Worm (Caenorhabditis elegans) whole organism, young adult: ENCODE results near the gene hrg-10.

ENCODE experiments used
- B0019.2 ChIP-seq: fragments of 200-800 bp; sonication (Bioruptor generic); conservative IDR thresholded peaks from 2 replicates; pipeline ENCODE4 v1.3.6; 2022; ENCODE audit warnings: missing genetic modification reagents, missing genetic modification characterization, missing compliant biosample characterization
- B0261.1 ChIP-seq: sonication (generic microtip); optimal IDR thresholded peaks from 2 replicates; lab custom pipeline; 2016; ENCODE audit warnings: mild to moderate bottlenecking, missing genetic modification characterization, moderate library complexity, missing compliant biosample characterization
- B0336.3 ChIP-seq: fragments of 200-800 bp; sonication (Bioruptor generic); IDR thresholded peaks from 2 replicates; pipeline ENCODE4 v1.3.6; 2022; ENCODE audit warnings: missing genetic modification characterization, missing compliant biosample characterization
- C17E4.6 ChIP-seq: fragments of 200-800 bp; sonication (Bioruptor generic); IDR thresholded peaks from 2 replicates; pipeline ENCODE4 v1.3.6; 2022; ENCODE audit warnings: missing genetic modification reagents, missing genetic modification characterization, missing compliant biosample characterization
- D2030.7 ChIP-seq: fragments of 200-800 bp; sonication (Bioruptor generic); IDR thresholded peaks from 2 replicates; pipeline ENCODE4 v1.3.6; 2022; ENCODE audit warnings: missing genetic modification reagents, missing genetic modification characterization, missing compliant biosample characterization
- F49E8.2 ChIP-seq: sonication (generic microtip); optimal IDR thresholded peaks from 3 replicates; lab custom pipeline; 2017; ENCODE audit warnings: missing genetic modification characterization, mild to moderate bottlenecking, missing compliant biosample characterization, antibody characterized with exemption, moderate library complexity; ENCODE audit not compliant: insufficient read depth
- F55B11.4 ChIP-seq: sonication (generic microtip); optimal IDR thresholded peaks from 2 replicates; lab custom pipeline; 2016; ENCODE audit warnings: missing compliant biosample characterization, missing genetic modification characterization, borderline replicate concordance; ENCODE audit not compliant: insufficient read depth
- F57C9.4 ChIP-seq: sonication (generic microtip); optimal IDR thresholded peaks from 2 replicates; lab custom pipeline; 2017; ENCODE audit warnings: mild to moderate bottlenecking, missing genetic modification characterization, missing compliant biosample characterization
- K12H6.12 ChIP-seq: fragments of 200-800 bp; sonication (Bioruptor generic); optimal IDR thresholded peaks from 2 replicates; lab custom pipeline; 2018; ENCODE audit warnings: mild to moderate bottlenecking, missing genetic modification characterization, missing compliant biosample characterization
- ZK185.1 ChIP-seq: sonication (generic microtip); optimal IDR thresholded peaks from 2 replicates; lab custom pipeline; 2016; ENCODE audit warnings: mild to moderate bottlenecking, missing genetic modification characterization, missing compliant biosample characterization; ENCODE audit not compliant: poor library complexity, severe bottlenecking
- akir-1 ChIP-seq: fragments of 200-800 bp; sonication (Bioruptor generic); optimal IDR thresholded peaks from 2 replicates; lab custom pipeline; 2018; ENCODE audit warnings: mild to moderate bottlenecking, missing genetic modification characterization, moderate library complexity, missing compliant biosample characterization
- aptf-3 ChIP-seq: fragments of 200-800 bp; sonication (Bioruptor generic); IDR thresholded peaks from 2 replicates; pipeline ENCODE4 v1.3.6; 2022; ENCODE audit warnings: missing genetic modification characterization, missing compliant biosample characterization
- athp-1 ChIP-seq: sonication (generic microtip); optimal IDR thresholded peaks from 2 replicates; lab custom pipeline; 2017; ENCODE audit warnings: mild to moderate bottlenecking, missing genetic modification characterization, missing compliant biosample characterization
- bed-1 ChIP-seq: fragments of 200-800 bp; sonication (Bioruptor generic); IDR thresholded peaks from 2 replicates; pipeline ENCODE4 v1.3.6; 2022; ENCODE audit warnings: missing genetic modification reagents, missing genetic modification characterization, missing compliant biosample characterization
- bed-2 ChIP-seq: fragments of 200-800 bp; sonication (Bioruptor generic); IDR thresholded peaks from 2 replicates; pipeline ENCODE4 v1.3.6; 2022; ENCODE audit warnings: missing genetic modification reagents, missing genetic modification characterization, missing compliant biosample characterization
- ccch-3 ChIP-seq: fragments of 200-800 bp; sonication (Bioruptor generic); optimal IDR thresholded peaks from 2 replicates; lab custom pipeline; 2018; ENCODE audit warnings: mild to moderate bottlenecking, missing genetic modification characterization, missing compliant biosample characterization
- cebp-1 ChIP-seq, 2 experiments: fragments of 200-800 bp in 1 of 2; sonication (Bioruptor generic) in 1 of 2; sonication (generic microtip) in 1 of 2; IDR thresholded peaks in 1 of 2; optimal IDR thresholded peaks in 1 of 2; 2 replicates each; pipeline versions ENCODE4 v1.3.6 to Lab custom; 2017 to 2022; ENCODE audit warnings: missing compliant biosample characterization in 2 of 2, missing genetic modification characterization in 2 of 2, mild to moderate bottlenecking in 1 of 2, missing genetic modification reagents in 1 of 2, moderate library complexity in 1 of 2
- ceh-58 ChIP-seq: fragments of 200-800 bp; sonication (Bioruptor generic); IDR thresholded peaks from 2 replicates; pipeline ENCODE4 v1.3.6; 2022; ENCODE audit warnings: missing genetic modification characterization, missing compliant biosample characterization
- ceh-91 ChIP-seq: fragments of 200-800 bp; sonication (Bioruptor generic); IDR thresholded peaks from 2 replicates; pipeline ENCODE4 v1.3.6; 2022; ENCODE audit warnings: missing genetic modification reagents, missing genetic modification characterization, missing compliant biosample characterization
- dpff-1 ChIP-seq: sonication (generic microtip); optimal IDR thresholded peaks from 2 replicates; lab custom pipeline; 2017; ENCODE audit warnings: mild to moderate bottlenecking, missing genetic modification characterization, missing compliant biosample characterization
- egrh-3 ChIP-seq: fragments of 200-800 bp; sonication (Bioruptor generic); IDR thresholded peaks from 2 replicates; pipeline ENCODE4 v1.3.6; 2022; ENCODE audit warnings: missing genetic modification reagents, missing genetic modification characterization, missing compliant biosample characterization
- ets-4 ChIP-seq: fragments of 200-800 bp; sonication (Bioruptor generic); optimal IDR thresholded peaks from 2 replicates; lab custom pipeline; 2018; ENCODE audit warnings: mild to moderate bottlenecking, missing genetic modification characterization, missing compliant biosample characterization
- him-1 ChIP-seq: sonication (generic microtip); optimal IDR thresholded peaks from 2 replicates; lab custom pipeline; 2016; ENCODE audit warnings: missing genotype, missing genetic modification reagents, missing genetic modification characterization, missing compliant biosample characterization
- hmg-1.2 ChIP-seq: fragments of 200-800 bp; sonication (Bioruptor generic); IDR thresholded peaks from 2 replicates; pipeline ENCODE4 v1.3.6; 2022; ENCODE audit warnings: missing genetic modification reagents, missing genetic modification characterization, missing compliant biosample characterization
- hrde-1 ChIP-seq: sonication (generic microtip); optimal IDR thresholded peaks from 2 replicates; lab custom pipeline; 2016; ENCODE audit warnings: missing genetic modification characterization, mild to moderate bottlenecking, missing compliant biosample characterization, moderate library complexity, missing genotype, missing genetic modification reagents, borderline replicate concordance
- hsf-1 ChIP-seq: fragments of 200-800 bp; sonication (Bioruptor generic); IDR thresholded peaks from 2 replicates; pipeline ENCODE4 v1.3.6; 2022; ENCODE audit warnings: missing genetic modification reagents, missing genetic modification characterization, missing compliant biosample characterization
- let-526 ChIP-seq: fragments of 200-800 bp; sonication (Bioruptor generic); IDR thresholded peaks from 2 replicates; pipeline ENCODE4 v1.3.6; 2022; ENCODE audit warnings: missing genetic modification reagents, missing genetic modification characterization, missing compliant biosample characterization
- lin-35 ChIP-seq, 3 experiments: fragments of 150-350 bp in 2 of 3; sonication (generic microtip) in 1 of 3; optimal IDR thresholded peaks; 2 replicates each; lab custom pipeline; 2014 to 2018; ENCODE audit warnings: missing biosample characterization in 3 of 3, missing genetic modification characterization in 3 of 3, missing genetic modification reagents in 3 of 3
- lin-54 ChIP-seq: fragments of 200-800 bp; sonication (Bioruptor generic); optimal IDR thresholded peaks from 2 replicates; lab custom pipeline; 2018; ENCODE audit warnings: mild to moderate bottlenecking, missing genetic modification characterization, missing compliant biosample characterization
- lir-1 ChIP-seq: fragments of 200-800 bp; sonication (Bioruptor generic); conservative IDR thresholded peaks from 2 replicates; pipeline ENCODE4 v1.3.6; 2022; ENCODE audit warnings: missing genetic modification reagents, missing genetic modification characterization, missing compliant biosample characterization
- lsl-1 ChIP-seq: fragments of 200-800 bp; sonication (Bioruptor generic); optimal IDR thresholded peaks from 2 replicates; lab custom pipeline; 2018; ENCODE audit warnings: mild to moderate bottlenecking, missing genetic modification characterization, moderate library complexity, missing compliant biosample characterization
- madf-6 ChIP-seq: fragments of 200-800 bp; sonication (Bioruptor generic); IDR thresholded peaks from 2 replicates; pipeline ENCODE4 v1.3.6; 2022; ENCODE audit warnings: missing genetic modification reagents, missing genetic modification characterization, missing compliant biosample characterization
- madf-8 ChIP-seq: fragments of 200-800 bp; sonication (Bioruptor generic); conservative IDR thresholded peaks from 2 replicates; pipeline ENCODE4 v1.3.6; 2022; ENCODE audit warnings: missing genetic modification reagents, missing genetic modification characterization, missing compliant biosample characterization
- mxl-1 ChIP-seq: sonication (generic microtip); optimal IDR thresholded peaks from 2 replicates; lab custom pipeline; 2016; ENCODE audit warnings: missing genetic modification characterization, missing compliant biosample characterization
- nfyb-1 ChIP-seq: fragments of 200-800 bp; sonication (Bioruptor generic); IDR thresholded peaks from 2 replicates; pipeline ENCODE4 v1.3.6; 2022; ENCODE audit warnings: missing genetic modification reagents, missing genetic modification characterization, missing compliant biosample characterization
- rpc-1 ChIP-seq, 2 experiments: fragments of 150-350 bp in 1 of 2; sonication (generic microtip) in 1 of 2; optimal IDR thresholded peaks; 2 replicates each; lab custom pipeline; 2014 to 2018; ENCODE audit warnings: missing biosample characterization in 1 of 2, missing genetic modification characterization in 1 of 2, missing genetic modification reagents in 1 of 2, missing genotype in 1 of 2
- sdz-38 ChIP-seq: sonication (generic microtip); optimal IDR thresholded peaks from 2 replicates; lab custom pipeline; 2016; ENCODE audit warnings: missing genotype, missing genetic modification characterization, missing compliant biosample characterization
- snpc-3.4 ChIP-seq: sonication (generic microtip); optimal IDR thresholded peaks from 2 replicates; lab custom pipeline; 2017; ENCODE audit warnings: missing genetic modification characterization, mild to moderate bottlenecking, missing compliant biosample characterization, antibody characterized with exemption, moderate library complexity, missing genotype, missing genetic modification reagents
- snpc-4 ChIP-seq, 5 experiments: fragments of 150-350 bp in 1 of 5; sonication (generic microtip) in 4 of 5; optimal IDR thresholded peaks; 2 replicates each; lab custom pipeline; 2014 to 2018; ENCODE audit warnings: missing genetic modification characterization in 5 of 5, missing biosample characterization in 3 of 5, antibody characterized with exemption in 2 of 5, mild to moderate bottlenecking in 2 of 5, missing compliant biosample characterization in 2 of 5, missing genotype in 2 of 5, moderate library complexity in 2 of 5, missing genetic modification reagents in 1 of 5
- somi-1 ChIP-seq: fragments of 200-800 bp; sonication (Bioruptor generic); optimal IDR thresholded peaks from 2 replicates; lab custom pipeline; 2018; ENCODE audit warnings: mild to moderate bottlenecking, missing genetic modification characterization, missing compliant biosample characterization
- sptf-2 ChIP-seq: fragments of 200-800 bp; sonication (Bioruptor generic); optimal IDR thresholded peaks from 2 replicates; lab custom pipeline; 2018; ENCODE audit warnings: mild to moderate bottlenecking, missing genetic modification characterization, missing compliant biosample characterization
- xnd-1 ChIP-seq: sonication (generic microtip); optimal IDR thresholded peaks from 2 replicates; lab custom pipeline; 2016; ENCODE audit warnings: missing genotype, missing genetic modification reagents, missing genetic modification characterization, missing compliant biosample characterization
- zim-3 ChIP-seq: sonication (generic microtip); optimal IDR thresholded peaks from 2 replicates; lab custom pipeline; 2017; ENCODE audit warnings: mild to moderate bottlenecking, missing genetic modification characterization, moderate library complexity, missing compliant biosample characterization
- ztf-26 ChIP-seq: sonication (generic microtip); optimal IDR thresholded peaks from 2 replicates; lab custom pipeline; 2017; ENCODE audit warnings: missing genetic modification characterization, missing compliant biosample characterization
- ztf-28 ChIP-seq: fragments of 200-800 bp; sonication (Bioruptor generic); IDR thresholded peaks from 2 replicates; pipeline ENCODE4 v1.3.6; 2022; ENCODE audit warnings: missing genetic modification reagents, missing genetic modification characterization, missing compliant biosample characterization
- ztf-6 ChIP-seq: fragments of 200-800 bp; sonication (Bioruptor generic); IDR thresholded peaks from 2 replicates; pipeline ENCODE4 v1.3.6; 2022; ENCODE audit warnings: missing genetic modification reagents, missing genetic modification characterization, missing compliant biosample characterization

hrg-10 gene

ce11 chrV:18969590-18970105 is 12.5 kb upstream of the hrg-10 start, which contains the start of gene Y39B6A.42:
Gene Y39B6A.42, minus strand, starts transcription at chrV:18969640.
- TF ChIP-seq ztf-28 (GFP tag; lab: Robert Waterston, UW) (no peak), madf-8 (peak; percentile 53), athp-1 (tag; lab: Kevin White, UChicago) (no peak), sptf-2 (no peak), lin-35 (GFP tag; optimal IDR thresholded peaks at IDR 0.05; lab: Kevin White, UChicago) (no peak), nfyb-1 (GFP tag; lab: Robert Waterston, UW) (no peak), hmg-1.2 (GFP tag; lab: Robert Waterston, UW) (no peak), B0336.3 (no peak), xnd-1 (tag; lab: Kevin White, UChicago) (peak; percentile 72), ccch-3 (no peak), ceh-58 (GFP tag; lab: Robert Waterston, UW) (no peak), lsl-1 (GFP tag; lab: Kevin White, UChicago) (peak; percentile 84), mxl-1 (no peak), F49E8.2 (tag; lab: Kevin White, UChicago) (peak; percentile 55), ztf-6 (GFP tag; lab: Robert Waterston, UW) (no peak), let-526 (GFP tag; lab: Robert Waterston, UW) (no peak), him-1 (tag; lab: Kevin White, UChicago) (no peak), somi-1 (GFP tag; lab: Kevin White, UChicago) (no peak), hsf-1 (no peak), bed-1 (no peak), F57C9.4 (no peak), egrh-3 (GFP tag; lab: Robert Waterston, UW) (no peak), cebp-1 (GFP tag; IDR thresholded peaks at IDR 0.05; lab: Robert Waterston, UW) (no peak), cebp-1 (tag; optimal IDR thresholded peaks at IDR 0.05; lab: Kevin White, UChicago) (no peak), snpc-4 (GFP tag; optimal IDR thresholded peaks at IDR 0.05; lab: Kevin White, UChicago) (no peak), snpc-4 (tag; optimal IDR thresholded peaks at IDR 0.05; lab: Kevin White, UChicago) (no peak), rpc-1 (optimal IDR thresholded peaks at IDR 0.05; lab: Kevin White, UChicago) (no peak), rpc-1 (tag; optimal IDR thresholded peaks at IDR 0.05; lab: Kevin White, UChicago) (no peak), D2030.7 (GFP tag; lab: Robert Waterston, UW) (0 out of 2 replicates have a peak, but pooled peaks have one; percentile 30), B0019.2 (GFP tag; lab: Robert Waterston, UW) (no peak), zim-3 (tag; lab: Kevin White, UChicago) (no peak), ets-4 (GFP tag; lab: Kevin White, UChicago) (no peak), sdz-38 (no peak), snpc-3.4 (tag; lab: Kevin White, UChicago) (peak; percentile 60), K12H6.12 (tag; lab: Kevin White, UChicago) (no peak), aptf-3 (GFP tag; lab: Robert Waterston, UW) (no peak), B0261.1 (tag; lab: Kevin White, UChicago) (no peak), lir-1 (GFP tag; lab: Robert Waterston, UW) (no peak), hrde-1 (tag; lab: Kevin White, UChicago) (no peak), ceh-91 (GFP tag; lab: Robert Waterston, UW) (peak; percentile 34; the same call in 1 of the 2 replicates), ztf-26 (tag; lab: Kevin White, UChicago) (no peak), F55B11.4 (tag; lab: Kevin White, UChicago) (no peak), ZK185.1 (tag; lab: Kevin White, UChicago) (no peak), lin-54 (no peak), madf-6 (GFP tag; lab: Robert Waterston, UW) (peak; percentile 87), bed-2 (no peak), dpff-1 (tag; lab: Kevin White, UChicago) (no peak), C17E4.6 (GFP tag; lab: Robert Waterston, UW) (no peak), akir-1 (GFP tag; lab: Kevin White, UChicago) (no peak)
